Fruit fly (Drosophila melanogaster) whole organism: ENCODE measurements around the gene CG4408.

Experiments
- CG8478 ChIP-seq: fragments of >200 bp; optimal IDR thresholded peaks from 2 replicates; lab custom pipeline; 2018; ENCODE audit warnings: inconsistent platforms
- Dll ChIP-seq: fragments of >200 bp; optimal IDR thresholded peaks from 2 replicates; lab custom pipeline; 2017
- pan ChIP-seq: fragments of >200 bp; optimal IDR thresholded peaks from 2 replicates; lab custom pipeline; 2017
- psq ChIP-seq: fragments of >200 bp; optimal IDR thresholded peaks from 2 replicates; lab custom pipeline; 2017
- usp ChIP-seq: fragments of >200 bp; optimal IDR thresholded peaks from 2 replicates; lab custom pipeline; 2017; ENCODE audit warnings: missing biosample characterization, missing genetic modification characterization, mixed read lengths

DNA sequence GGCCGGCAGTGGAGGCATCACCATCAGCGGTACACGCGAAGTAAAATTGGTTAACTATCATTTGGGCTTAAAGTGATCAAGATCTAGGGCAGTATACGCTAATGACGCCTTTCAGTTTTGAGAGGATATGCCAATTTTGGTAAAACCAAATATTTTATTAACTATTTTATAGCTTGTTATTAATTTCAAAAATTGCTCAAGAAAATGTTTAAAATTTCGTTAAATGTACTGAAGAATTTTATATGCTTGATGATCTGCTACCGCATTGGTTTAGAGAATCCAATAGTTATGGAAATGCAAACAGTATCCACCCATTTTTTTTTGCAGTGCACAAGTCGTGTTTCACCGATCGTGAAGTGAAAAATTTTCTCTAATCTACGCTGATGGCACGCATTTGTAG, 44.5 kb upstream of the CG4408 start:
- TF ChIP-seq usp (GFP tag; lab: Kevin White, UChicago) (no peak), psq (no peak), pan (lab: Kevin White, UChicago) (no peak), CG8478 (lab: Kevin White, UChicago) (no peak), Dll (lab: Kevin White, UChicago) (no peak)
